Fruit fly (Drosophila melanogaster): Measurements from ENCODE around the gene CG14439.

- TF ChIP-seq OdsH (GFP tag; optimal IDR thresholded peaks at IDR 0.05) (peak; percentile 45), pan (optimal IDR thresholded peaks at IDR 0.05) (no peak), GATAd (GFP tag; optimal IDR thresholded peaks at IDR 0.05) (no peak), br (GFP tag; optimal IDR thresholded peaks at IDR 0.05) (peak; percentile 29), psq (GFP tag; optimal IDR thresholded peaks at IDR 0.05) (peak; percentile 29), Hr83 (GFP tag; optimal IDR thresholded peaks at IDR 0.05; ENCODE audit: poor library complexity, severe bottlenecking) (no peak), usp (GFP tag; optimal IDR thresholded peaks at IDR 0.05) (no peak), Hnf4 (GFP tag; optimal IDR thresholded peaks at IDR 0.05) (no peak)
Measured at dm6 chrX:6793390-6793789, 46.0 kb downstream of the CG14439 start.
